Worm (Caenorhabditis elegans) whole organism, young adult: ENCODE data around the gene Y53G8AL.1.

Experiments
- Y53F4B.3 ChIP-seq: fragments of 200-800 bp; sonication (Bioruptor generic); IDR thresholded peaks from 2 replicates; pipeline ENCODE4 v1.3.6; 2022; ENCODE audit warnings: missing genetic modification reagents, missing genetic modification characterization, missing compliant biosample characterization
- akir-1 ChIP-seq: fragments of 200-800 bp; sonication (Bioruptor generic); optimal IDR thresholded peaks from 2 replicates; lab custom pipeline; 2018; ENCODE audit warnings: mild to moderate bottlenecking, missing genetic modification characterization, moderate library complexity, missing compliant biosample characterization
- ccch-3 ChIP-seq: fragments of 200-800 bp; sonication (Bioruptor generic); optimal IDR thresholded peaks from 2 replicates; lab custom pipeline; 2018; ENCODE audit warnings: mild to moderate bottlenecking, missing genetic modification characterization, missing compliant biosample characterization
- dox-1 ChIP-seq: fragments of 200-800 bp; sonication (Bioruptor generic); IDR thresholded peaks from 2 replicates; pipeline ENCODE4 v1.3.6; 2022; ENCODE audit warnings: missing genetic modification reagents, missing genetic modification characterization, missing compliant biosample characterization
- madf-3 ChIP-seq: fragments of 200-800 bp; sonication (Bioruptor generic); IDR thresholded peaks from 2 replicates; pipeline ENCODE4 v1.3.6; 2022; ENCODE audit warnings: missing genetic modification reagents, missing genetic modification characterization, missing compliant biosample characterization
- mcd-1 ChIP-seq: fragments of 200-800 bp; sonication (Bioruptor generic); IDR thresholded peaks from 2 replicates; pipeline ENCODE4 v1.3.6; 2022; ENCODE audit warnings: missing genetic modification reagents, missing genetic modification characterization, missing compliant biosample characterization
- nfya-2 ChIP-seq: fragments of 200-800 bp; sonication (Bioruptor generic); IDR thresholded peaks from 2 replicates; pipeline ENCODE4 v1.3.6; 2022; ENCODE audit warnings: missing genetic modification reagents, missing genetic modification characterization, missing compliant biosample characterization
- snpc-4 ChIP-seq, 5 experiments: fragments of 150-350 bp in 1 of 5; sonication (generic microtip) in 4 of 5; optimal IDR thresholded peaks; 2 replicates each; lab custom pipeline; 2014 to 2018; ENCODE audit warnings: missing genetic modification characterization in 5 of 5, missing biosample characterization in 3 of 5, antibody characterized with exemption in 2 of 5, mild to moderate bottlenecking in 2 of 5, missing compliant biosample characterization in 2 of 5, missing genotype in 2 of 5, moderate library complexity in 2 of 5, missing genetic modification reagents in 1 of 5
- ztf-6 ChIP-seq: fragments of 200-800 bp; sonication (Bioruptor generic); IDR thresholded peaks from 2 replicates; pipeline ENCODE4 v1.3.6; 2022; ENCODE audit warnings: missing genetic modification reagents, missing genetic modification characterization, missing compliant biosample characterization

DNA sequence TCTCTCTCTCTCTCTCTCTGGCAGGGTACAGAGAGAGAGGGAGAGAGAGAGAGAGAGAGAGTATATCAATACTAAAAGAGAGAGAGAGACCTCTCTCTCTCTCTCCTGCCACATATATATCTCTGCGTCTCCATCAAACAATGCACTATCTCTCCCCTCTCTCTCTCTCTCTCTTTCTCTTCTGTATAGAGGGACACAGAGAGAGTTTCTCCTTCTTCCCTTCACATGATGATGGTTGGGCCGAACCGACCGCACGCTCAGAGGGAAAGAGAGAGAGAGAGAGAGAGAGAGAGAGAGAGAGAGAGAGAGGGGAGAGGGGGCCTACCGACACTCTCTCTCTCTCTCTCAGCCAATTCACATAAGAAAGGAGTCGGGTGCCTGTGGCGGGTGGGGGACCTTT lies 38.8 kb downstream of the Y53G8AL.1 start:
- TF ChIP-seq ztf-6 (GFP tag; lab: Robert Waterston, UW) (no peak), ccch-3 (GFP tag; lab: Kevin White, UChicago) (no peak), akir-1 (GFP tag; lab: Kevin White, UChicago) (no peak), mcd-1 (GFP tag; lab: Robert Waterston, UW) (no peak), snpc-4 (GFP tag; optimal IDR thresholded peaks at IDR 0.05; lab: Kevin White, UChicago) (no peak), snpc-4 (tag; optimal IDR thresholded peaks at IDR 0.05; lab: Kevin White, UChicago) (no peak), dox-1 (GFP tag; lab: Robert Waterston, UW) (peak; percentile 76), Y53F4B.3 (GFP tag; lab: Robert Waterston, UW) (no peak), madf-3 (GFP tag; lab: Robert Waterston, UW) (no peak), nfya-2 (no peak)
